Worm (Caenorhabditis elegans) whole organism, L4 larva: Measurements from ENCODE around the gene med-1.
A peak's percentile ranks its signal among the peaks of the same experiment; 100 is the strongest.

Experiments
- D1046.2 ChIP-seq: fragments of 200-800 bp; sonication (Bioruptor generic); IDR thresholded peaks from 2 replicates; pipeline ENCODE4 v1.3.6; 2022; ENCODE audit warnings: missing genetic modification characterization, missing compliant biosample characterization
- F10B5.3 ChIP-seq: sonication (generic microtip); optimal IDR thresholded peaks from 2 replicates; lab custom pipeline; 2016; ENCODE audit warnings: mild to moderate bottlenecking, missing genetic modification characterization, missing compliant biosample characterization
- R02D3.7 ChIP-seq: fragments of 150-350 bp; sonication (generic microtip); optimal IDR thresholded peaks from 3 replicates; lab custom pipeline; 2014; ENCODE audit warnings: missing biosample characterization, missing genetic modification characterization
- Y105C5A.15 ChIP-seq: fragments of 200-800 bp; sonication (Bioruptor generic); IDR thresholded peaks from 2 replicates; pipeline ENCODE4 v1.3.6; 2022; ENCODE audit warnings: missing genetic modification characterization, missing compliant biosample characterization
- Y48G9A.11 ChIP-seq: fragments of 200-800 bp; sonication (Bioruptor generic); IDR thresholded peaks from 2 replicates; pipeline ENCODE4 v1.3.6; 2022; ENCODE audit warnings: missing genetic modification reagents, missing genetic modification characterization, missing compliant biosample characterization
- Y75B8A.6 ChIP-seq: fragments of 200-800 bp; sonication (Bioruptor generic); IDR thresholded peaks from 2 replicates; pipeline ENCODE4 v1.3.6; 2022; ENCODE audit warnings: missing genetic modification reagents, missing genetic modification characterization, missing compliant biosample characterization
- ama-1 ChIP-seq: fragments of 150-350 bp; optimal IDR thresholded peaks from 2 replicates; lab custom pipeline; 2014; ENCODE audit warnings: inconsistent platforms, mixed read lengths
- ceh-28 ChIP-seq: fragments of 150-350 bp; optimal IDR thresholded peaks from 2 replicates; lab custom pipeline; 2014; ENCODE audit warnings: missing biosample characterization, missing genetic modification reagents, missing genetic modification characterization
- ceh-44 ChIP-seq: fragments of 200-800 bp; sonication (Bioruptor generic); IDR thresholded peaks from 2 replicates; pipeline ENCODE4 v1.3.6; 2022; ENCODE audit warnings: missing genetic modification reagents, missing genetic modification characterization, missing compliant biosample characterization
- ceh-62 ChIP-seq: sonication (generic microtip); optimal IDR thresholded peaks from 2 replicates; lab custom pipeline; 2017; ENCODE audit warnings: missing biosample characterization, missing genetic modification characterization
- ceh-82 ChIP-seq: sonication (generic microtip); optimal IDR thresholded peaks from 2 replicates; lab custom pipeline; 2017; ENCODE audit warnings: missing biosample characterization, missing genetic modification characterization
- ces-1 ChIP-seq: fragments of 150-350 bp; sonication (generic microtip); optimal IDR thresholded peaks from 4 replicates; lab custom pipeline; 2014; ENCODE audit warnings: missing biosample characterization, missing genetic modification reagents, missing genetic modification characterization
- daf-12 ChIP-seq: fragments of 150-350 bp; optimal IDR thresholded peaks from 2 replicates; lab custom pipeline; 2014; ENCODE audit warnings: missing biosample characterization, missing genetic modification reagents, missing genetic modification characterization
- daf-19 ChIP-seq: fragments of 200-800 bp; sonication (Bioruptor generic); conservative IDR thresholded peaks from 2 replicates; pipeline ENCODE4 v1.3.6; 2022; ENCODE audit warnings: missing genetic modification characterization, missing compliant biosample characterization
- daf-8 ChIP-seq: fragments of 200-800 bp; sonication (Bioruptor generic); IDR thresholded peaks from 2 replicates; pipeline ENCODE4 v1.3.6; 2022; ENCODE audit warnings: missing genetic modification characterization, missing compliant biosample characterization
- dmd-9 ChIP-seq: fragments of 200-800 bp; sonication (Bioruptor generic); IDR thresholded peaks from 2 replicates; pipeline ENCODE4 v1.3.6; 2022; ENCODE audit warnings: missing genetic modification reagents, missing genetic modification characterization, missing compliant biosample characterization
- dpl-1 ChIP-seq: fragments of 150-350 bp; optimal IDR thresholded peaks from 2 replicates; lab custom pipeline; 2014; ENCODE audit warnings: missing biosample characterization, missing genetic modification reagents, missing genetic modification characterization
- dve-1 ChIP-seq: sonication (generic microtip); optimal IDR thresholded peaks from 2 replicates; lab custom pipeline; 2017; ENCODE audit warnings: antibody characterized with exemption, mild to moderate bottlenecking, missing genetic modification characterization, missing compliant biosample characterization; ENCODE audit not compliant: insufficient read depth
- hmg-1.1 ChIP-seq: fragments of 200-800 bp; sonication (Bioruptor generic); IDR thresholded peaks from 2 replicates; pipeline ENCODE4 v1.3.6; 2022; ENCODE audit warnings: missing genetic modification reagents, missing genetic modification characterization, missing compliant biosample characterization
- jun-1 ChIP-seq: fragments of 150-350 bp; optimal IDR thresholded peaks from 2 replicates; lab custom pipeline; 2014; ENCODE audit warnings: missing biosample characterization, missing genetic modification reagents, missing genetic modification characterization
- lin-1 ChIP-seq: fragments of 200-800 bp; sonication (Bioruptor generic); IDR thresholded peaks from 2 replicates; pipeline ENCODE4 v1.3.6; 2022; ENCODE audit warnings: missing genetic modification reagents, missing genetic modification characterization, missing compliant biosample characterization
- lin-29 ChIP-seq: fragments of 200-800 bp; sonication (Bioruptor generic); IDR thresholded peaks from 2 replicates; pipeline ENCODE4 v1.3.6; 2022; ENCODE audit warnings: missing genetic modification reagents, missing genetic modification characterization, missing compliant biosample characterization
- lsy-2 ChIP-seq, 2 experiments: fragments of 150-350 bp in 1 of 2; sonication (generic microtip) in 1 of 2; optimal IDR thresholded peaks; 2 replicates each; lab custom pipeline; 2014 to 2017; ENCODE audit warnings: missing biosample characterization in 2 of 2, missing genetic modification characterization in 2 of 2
- madf-5 ChIP-seq, 2 experiments: fragments of 200-800 bp; sonication (Bioruptor generic); IDR thresholded peaks; 2 replicates each; pipeline ENCODE4 v1.3.6; 2022; ENCODE audit warnings: missing compliant biosample characterization in 2 of 2, missing genetic modification characterization in 2 of 2
- madf-9 ChIP-seq: fragments of 200-800 bp; sonication (Bioruptor generic); conservative IDR thresholded peaks from 2 replicates; pipeline ENCODE4 v1.3.6; 2022; ENCODE audit warnings: missing genetic modification reagents, missing genetic modification characterization, missing compliant biosample characterization
- mdl-1 ChIP-seq, 2 experiments: fragments of 150-350 bp in 1 of 2; sonication (generic microtip) in 1 of 2; optimal IDR thresholded peaks; 2 replicates each; lab custom pipeline; 2014 to 2017; ENCODE audit warnings: missing biosample characterization in 2 of 2, missing genetic modification characterization in 2 of 2
- mdt-29 ChIP-seq: fragments of 200-800 bp; sonication (Bioruptor generic); IDR thresholded peaks from 2 replicates; pipeline ENCODE4 v1.3.6; 2022; ENCODE audit warnings: missing genetic modification reagents, missing genetic modification characterization, missing compliant biosample characterization
- mes-2 ChIP-seq: sonication (generic microtip); optimal IDR thresholded peaks from 2 replicates; lab custom pipeline; 2016; ENCODE audit warnings: missing genotype, mild to moderate bottlenecking, missing genetic modification characterization, missing compliant biosample characterization; ENCODE audit not compliant: poor library complexity, severe bottlenecking
- nhr-111 ChIP-seq: fragments of 200-800 bp; sonication (Bioruptor generic); optimal IDR thresholded peaks from 2 replicates; lab custom pipeline; 2018; ENCODE audit warnings: mild to moderate bottlenecking, missing genetic modification characterization, missing compliant biosample characterization
- nhr-237 ChIP-seq: sonication (generic microtip); optimal IDR thresholded peaks from 2 replicates; lab custom pipeline; 2017; ENCODE audit warnings: missing biosample characterization, missing genetic modification characterization
- nhr-25 ChIP-seq: sonication (generic microtip); optimal IDR thresholded peaks from 2 replicates; lab custom pipeline; 2017; ENCODE audit warnings: missing genetic modification characterization, mild to moderate bottlenecking, missing compliant biosample characterization, antibody characterized with exemption, moderate library complexity, borderline replicate concordance; ENCODE audit not compliant: insufficient read depth
- nhr-28 ChIP-seq: fragments of 150-350 bp; optimal IDR thresholded peaks from 2 replicates; lab custom pipeline; 2014; ENCODE audit warnings: missing biosample characterization, missing genetic modification characterization
- nhr-41 ChIP-seq: fragments of 200-800 bp; sonication (Bioruptor generic); IDR thresholded peaks from 2 replicates; pipeline ENCODE4 v1.3.6; 2022; ENCODE audit warnings: missing genetic modification reagents, missing genetic modification characterization, missing compliant biosample characterization
- nhr-42 ChIP-seq: fragments of 200-800 bp; sonication (Bioruptor generic); IDR thresholded peaks from 2 replicates; pipeline ENCODE4 v1.3.6; 2022; ENCODE audit warnings: missing genetic modification characterization, missing compliant biosample characterization
- nhr-48 ChIP-seq: sonication (generic microtip); optimal IDR thresholded peaks from 2 replicates; lab custom pipeline; 2016; ENCODE audit warnings: mild to moderate bottlenecking, missing genetic modification characterization, missing compliant biosample characterization
- nhr-6 ChIP-seq: fragments of 150-350 bp; optimal IDR thresholded peaks from 2 replicates; lab custom pipeline; 2014; ENCODE audit warnings: missing biosample characterization, missing genetic modification characterization
- nhr-77 ChIP-seq: fragments of 150-350 bp; optimal IDR thresholded peaks from 2 replicates; lab custom pipeline; 2014; ENCODE audit warnings: missing biosample characterization, missing genetic modification characterization
- pha-4 ChIP-seq, 2 experiments: fragments of 150-350 bp in 1 of 2; fragments of 200-800 bp in 1 of 2; sonication (Bioruptor generic) in 1 of 2; IDR thresholded peaks in 1 of 2; optimal IDR thresholded peaks in 1 of 2; 2 replicates each; pipeline versions ENCODE4 v1.3.6 to Lab custom; 2014 to 2022; ENCODE audit warnings: missing genetic modification characterization in 2 of 2, missing genetic modification reagents in 2 of 2, missing biosample characterization in 1 of 2, missing compliant biosample characterization in 1 of 2
- pqm-1 ChIP-seq: sonication (generic microtip); optimal IDR thresholded peaks from 2 replicates; lab custom pipeline; 2017; ENCODE audit warnings: missing biosample characterization, missing genetic modification characterization
- rbr-2 ChIP-seq: sonication (generic microtip); optimal IDR thresholded peaks from 2 replicates; lab custom pipeline; 2016; ENCODE audit warnings: missing genotype, missing genetic modification characterization, missing compliant biosample characterization
- snpc-1.2 ChIP-seq: fragments of 200-800 bp; sonication (Bioruptor generic); IDR thresholded peaks from 2 replicates; pipeline ENCODE4 v1.3.6; 2022; ENCODE audit warnings: missing genetic modification reagents, missing genetic modification characterization, missing compliant biosample characterization
- snpc-4 ChIP-seq: fragments of 150-350 bp; optimal IDR thresholded peaks from 2 replicates; lab custom pipeline; 2014; ENCODE audit warnings: missing biosample characterization, missing genetic modification characterization
- spr-3 ChIP-seq: fragments of 200-800 bp; sonication (Bioruptor generic); optimal IDR thresholded peaks from 2 replicates; lab custom pipeline; 2018; ENCODE audit warnings: mild to moderate bottlenecking, missing genetic modification characterization, missing compliant biosample characterization
- unc-39 ChIP-seq: sonication (generic microtip); optimal IDR thresholded peaks from 2 replicates; lab custom pipeline; 2017; ENCODE audit warnings: missing biosample characterization, missing genetic modification characterization
- unc-62 ChIP-seq, 3 experiments: fragments of 150-350 bp in 1 of 3; sonication (generic microtip); optimal IDR thresholded peaks in 2 of 3; peaks in 1 of 3; 1 replicate in 1 of 3; 2 replicates in 2 of 3; lab custom pipeline; 2014 to 2017; ENCODE audit warnings: missing biosample characterization in 3 of 3, missing genetic modification characterization in 3 of 3, missing genetic modification reagents in 3 of 3, missing genotype in 1 of 3
- zag-1 ChIP-seq: fragments of 150-350 bp; optimal IDR thresholded peaks from 2 replicates; lab custom pipeline; 2014; ENCODE audit warnings: missing biosample characterization, missing genetic modification characterization
- zfp-3 ChIP-seq: fragments of 200-800 bp; sonication (Bioruptor generic); conservative IDR thresholded peaks from 2 replicates; pipeline ENCODE4 v1.3.6; 2022; ENCODE audit warnings: missing genetic modification reagents, missing genetic modification characterization, missing compliant biosample characterization
- zip-11 ChIP-seq: fragments of 200-800 bp; sonication (Bioruptor generic); IDR thresholded peaks from 2 replicates; pipeline ENCODE4 v1.3.6; 2022; ENCODE audit warnings: missing genetic modification characterization, missing compliant biosample characterization
- zip-2 ChIP-seq: fragments of 150-350 bp; optimal IDR thresholded peaks from 2 replicates; lab custom pipeline; 2014; ENCODE audit warnings: missing biosample characterization, missing genetic modification characterization
- ztf-11 ChIP-seq: fragments of 150-350 bp; optimal IDR thresholded peaks from 2 replicates; lab custom pipeline; 2014; ENCODE audit warnings: missing biosample characterization, missing genetic modification characterization

Gene med-1

DNA sequence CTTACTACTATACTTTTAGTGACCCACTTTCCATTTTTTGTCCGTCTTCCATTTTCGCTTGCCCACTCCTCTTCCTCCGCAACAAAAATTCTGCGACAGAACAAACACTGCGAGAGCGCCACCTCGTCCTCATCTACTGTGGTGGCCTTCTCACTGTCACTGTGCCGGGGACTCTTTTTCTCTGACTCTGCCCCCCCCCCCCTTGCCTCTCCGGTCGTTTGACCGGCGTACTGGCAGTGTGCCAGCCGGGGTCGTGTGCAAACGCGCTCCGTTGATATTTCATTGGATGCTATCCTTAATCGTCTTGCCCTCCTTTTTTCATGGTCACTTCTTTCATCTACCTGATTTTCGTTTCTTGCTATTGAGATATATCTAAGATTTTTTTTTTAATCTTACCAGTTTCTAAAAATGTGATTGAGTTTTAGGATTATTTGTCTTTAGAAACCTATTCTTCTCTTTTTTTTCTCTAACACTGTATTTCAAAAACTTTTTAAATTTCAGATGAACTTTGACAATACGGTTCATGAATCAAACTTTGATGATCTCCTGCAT, 50.1 kb downstream of the med-1 start, which contains the start of gene atf-6 (continued):
- peak in 1 of 2 experiments; percentile 96 for TF ChIP-seq unc-62 (GFP tag; optimal IDR thresholded peaks at IDR 0.05 in 1 of 2; lab: Kevin White, UChicago)
- TF ChIP-seq unc-62 (tag; optimal IDR thresholded peaks at IDR 0.05; lab: Kevin White, UChicago), result no peak
- peak; percentile 24 for TF ChIP-seq pqm-1 (tag; lab: Kevin White, UChicago)
- no peak for TF ChIP-seq madf-5 (GFP tag; IDR thresholded peaks at IDR 0.05; lab: Robert Waterston, UW)
- TF ChIP-seq nhr-28 (tag; lab: Kevin White, UChicago), result peak; percentile 85
- no peak for TF ChIP-seq Y48G9A.11
- TF ChIP-seq nhr-77 (tag; lab: Kevin White, UChicago), result peak; percentile 59
- TF ChIP-seq nhr-6 (tag; lab: Kevin White, UChicago), result peak; percentile 83
- TF ChIP-seq zag-1 (tag; lab: Kevin White, UChicago), result no peak
- no peak for TF ChIP-seq zip-2 (tag; lab: Kevin White, UChicago)
- TF ChIP-seq ztf-11 (tag; lab: Kevin White, UChicago), result no peak
- TF ChIP-seq daf-19 (GFP tag; lab: Robert Waterston, UW), result no peak
- TF ChIP-seq nhr-41 (GFP tag; lab: Robert Waterston, UW), result peak; percentile 73; the same call in 1 of the 2 replicates
- TF ChIP-seq mdt-29 (GFP tag; lab: Robert Waterston, UW), result no peak
- TF ChIP-seq ceh-44 (GFP tag; lab: Robert Waterston, UW), result no peak
- TF ChIP-seq nhr-48 (tag; lab: Kevin White, UChicago), result peak; percentile 56
- TF ChIP-seq mes-2 (tag; lab: Kevin White, UChicago), result peak; percentile 85
- peak; percentile 93 for TF ChIP-seq nhr-25 (tag; lab: Kevin White, UChicago)
- peak; percentile 48 for TF ChIP-seq dpl-1 (GFP tag; lab: Kevin White, UChicago)
- TF ChIP-seq zip-11 (GFP tag; lab: Robert Waterston, UW), result no peak
- TF ChIP-seq jun-1, result peak; percentile 30
- TF ChIP-seq rbr-2 (tag; lab: Kevin White, UChicago), result peak; percentile 93
- TF ChIP-seq nhr-111 (GFP tag; lab: Kevin White, UChicago), result no peak
- TF ChIP-seq lsy-2 (tag; optimal IDR thresholded peaks at IDR 0.05; lab: Kevin White, UChicago), result peak; percentile 56 to 83
- no peak for TF ChIP-seq Y105C5A.15 (GFP tag; lab: Robert Waterston, UW)
- TF ChIP-seq hmg-1.1 (GFP tag; lab: Robert Waterston, UW), result peak; percentile 95
- no peak for TF ChIP-seq Y75B8A.6 (GFP tag; lab: Robert Waterston, UW)
- TF ChIP-seq ceh-62 (tag; lab: Kevin White, UChicago), result no peak
- TF ChIP-seq dve-1, result peak; percentile 96
- no peak for TF ChIP-seq ceh-28 (tag; lab: Kevin White, UChicago)
- TF ChIP-seq mdl-1 (tag; optimal IDR thresholded peaks at IDR 0.05; lab: Kevin White, UChicago), result peak in 1 of 2 experiments; percentile 60
- TF ChIP-seq ces-1 (GFP tag; lab: Kevin White, UChicago), result no peak
- no peak for TF ChIP-seq snpc-4
- 0 out of 2 replicates have a peak, but pooled peaks have one; percentile 33 for TF ChIP-seq madf-9 (GFP tag; lab: Robert Waterston, UW)
- no peak for TF ChIP-seq lin-29 (GFP tag; lab: Robert Waterston, UW)
- no peak for TF ChIP-seq R02D3.7 (tag; lab: Kevin White, UChicago)
- TF ChIP-seq dmd-9, result no peak
- TF ChIP-seq daf-12 (tag; lab: Kevin White, UChicago), result no peak
- no peak for TF ChIP-seq F10B5.3
- no peak for TF ChIP-seq ama-1
- no peak for TF ChIP-seq nhr-237 (tag; lab: Kevin White, UChicago)
- no peak for TF ChIP-seq lin-1
- no peak for TF ChIP-seq D1046.2 (GFP tag; lab: Robert Waterston, UW)
- TF ChIP-seq snpc-1.2 (GFP tag; lab: Robert Waterston, UW), result no peak
- TF ChIP-seq ceh-82, result no peak
- no peak for TF ChIP-seq daf-8
- peak; percentile 83; the same call in 1 of the 2 replicates for TF ChIP-seq nhr-42
- peak; percentile 65; the same call in 1 of the 2 replicates for TF ChIP-seq pha-4 (GFP tag; IDR thresholded peaks at IDR 0.05; lab: Robert Waterston, UW)
- TF ChIP-seq pha-4 (tag; optimal IDR thresholded peaks at IDR 0.05; lab: Kevin White, UChicago), result no peak
- TF ChIP-seq unc-39 (tag; lab: Kevin White, UChicago), result no peak
- no peak for TF ChIP-seq spr-3 (GFP tag; lab: Kevin White, UChicago)
- no peak for TF ChIP-seq zfp-3
